Fruit fly (Drosophila melanogaster) whole organism, embryonic: ENCODE results near the gene CG15772.

Experiments used
- Ada2b ChIP-seq: fragments of 200-800 bp; sonication (Bioruptor generic); IDR thresholded peaks from 2 replicates; pipeline ENCODE4 v1.3.6; 2022; ENCODE audit warnings: missing biosample characterization, missing genetic modification characterization
- Atf-2 ChIP-seq: fragments of 200-800 bp; sonication (Bioruptor generic); optimal IDR thresholded peaks from 2 replicates; lab custom pipeline; 2016; ENCODE audit warnings: missing biosample characterization, missing genetic modification characterization
- Bgb ChIP-seq: fragments of 200-800 bp; sonication (Bioruptor generic); IDR thresholded peaks from 2 replicates; pipeline ENCODE4 v1.3.6; 2022; ENCODE audit warnings: missing biosample characterization, missing genetic modification characterization; ENCODE audit not compliant: partially characterized antibody
- CG1024 ChIP-seq: fragments of 200-800 bp; sonication (Bioruptor generic); IDR thresholded peaks from 2 replicates; pipeline ENCODE4 v1.3.6; 2022; ENCODE audit warnings: missing biosample characterization, missing genetic modification characterization
- CG11398 ChIP-seq: fragments of 200-800 bp; sonication (Bioruptor generic); optimal IDR thresholded peaks from 2 replicates; lab custom pipeline; 2016; ENCODE audit warnings: missing biosample characterization, missing genetic modification characterization
- CG12769 ChIP-seq: fragments of 200-800 bp; sonication (Bioruptor generic); optimal IDR thresholded peaks from 2 replicates; lab custom pipeline; 2019; ENCODE audit warnings: missing biosample characterization, mild to moderate bottlenecking, missing genetic modification characterization, moderate library complexity
- CG13894 ChIP-seq: fragments of 200-800 bp; sonication (Bioruptor generic); optimal IDR thresholded peaks from 3 replicates; lab custom pipeline; 2018; ENCODE audit warnings: missing biosample characterization, mild to moderate bottlenecking, missing genetic modification characterization, moderate library complexity
- CG14014 ChIP-seq: fragments of 200-800 bp; sonication (Bioruptor generic); IDR thresholded peaks from 2 replicates; pipeline ENCODE4 v1.3.6; 2022; ENCODE audit warnings: missing biosample characterization, missing genetic modification characterization
- CG17359 ChIP-seq: fragments of 200-800 bp; sonication (Bioruptor generic); optimal IDR thresholded peaks from 3 replicates; lab custom pipeline; 2018; ENCODE audit warnings: missing biosample characterization, mild to moderate bottlenecking, missing genetic modification characterization, moderate library complexity
- CG18476 ChIP-seq: fragments of 200-800 bp; sonication (Bioruptor generic); optimal IDR thresholded peaks from 2 replicates; lab custom pipeline; 2016; ENCODE audit warnings: missing biosample characterization, mild to moderate bottlenecking, missing genetic modification characterization
- CG2678 ChIP-seq: fragments of 200-800 bp; sonication (Bioruptor generic); optimal IDR thresholded peaks from 3 replicates; lab custom pipeline; 2019; ENCODE audit warnings: missing biosample characterization, mild to moderate bottlenecking, missing genetic modification characterization, moderate library complexity
- CG2875 ChIP-seq: fragments of 200-800 bp; sonication (Bioruptor generic); optimal IDR thresholded peaks from 2 replicates; lab custom pipeline; 2017; ENCODE audit warnings: missing biosample characterization, mild to moderate bottlenecking, missing genetic modification characterization, missing genetic modification reagents
- CG4360 ChIP-seq: fragments of 200-800 bp; sonication (Bioruptor generic); IDR thresholded peaks from 2 replicates; pipeline ENCODE4 v1.3.6; 2022; ENCODE audit warnings: missing biosample characterization, missing genetic modification characterization
- CG4820 ChIP-seq: fragments of 200-800 bp; sonication (Bioruptor generic); optimal IDR thresholded peaks from 3 replicates; lab custom pipeline; 2016; ENCODE audit warnings: missing biosample characterization, missing genetic modification characterization
- CG4854 ChIP-seq: fragments of 200-800 bp; sonication (Bioruptor generic); optimal IDR thresholded peaks from 2 replicates; lab custom pipeline; 2016; ENCODE audit warnings: missing biosample characterization, missing genetic modification characterization, inconsistent platforms
- CG6791 ChIP-seq: fragments of 200-800 bp; sonication (Bioruptor generic); IDR thresholded peaks from 3 replicates; pipeline ENCODE4 v1.3.6; 2022; ENCODE audit warnings: missing biosample characterization, missing genetic modification characterization; ENCODE audit not compliant: partially characterized antibody
- CG7987 ChIP-seq: fragments of 200-800 bp; sonication (Bioruptor generic); optimal IDR thresholded peaks from 2 replicates; lab custom pipeline; 2018; ENCODE audit warnings: missing biosample characterization, mild to moderate bottlenecking, missing genetic modification characterization, moderate library complexity
- CG8388 ChIP-seq: fragments of 200-800 bp; sonication (Bioruptor generic); optimal IDR thresholded peaks from 2 replicates; lab custom pipeline; 2019; ENCODE audit warnings: missing biosample characterization, mild to moderate bottlenecking, missing genetic modification characterization, moderate library complexity
- CG9727 ChIP-seq: fragments of 200-800 bp; sonication (Bioruptor generic); optimal IDR thresholded peaks from 3 replicates; lab custom pipeline; 2017; ENCODE audit warnings: missing biosample characterization, mild to moderate bottlenecking, missing genetic modification characterization
- CG9817 ChIP-seq: fragments of 200-800 bp; sonication (Bioruptor generic); optimal IDR thresholded peaks from 2 replicates; lab custom pipeline; 2018; ENCODE audit warnings: missing biosample characterization, mild to moderate bottlenecking, missing genetic modification characterization, moderate library complexity
- CHES-1-like ChIP-seq: fragments of 200-800 bp; sonication (Bioruptor generic); optimal IDR thresholded peaks from 2 replicates; lab custom pipeline; 2016; ENCODE audit warnings: missing biosample characterization, missing genetic modification characterization
- CTCF ChIP-seq: fragments of 200-800 bp; sonication (Bioruptor generic); optimal IDR thresholded peaks from 2 replicates; lab custom pipeline; 2017; ENCODE audit warnings: missing biosample characterization, mild to moderate bottlenecking, missing genetic modification characterization, moderate library complexity
- Dbx ChIP-seq: fragments of 200-800 bp; sonication (Bioruptor generic); IDR thresholded peaks from 3 replicates; pipeline ENCODE4 v1.3.6; 2022; ENCODE audit warnings: missing biosample characterization, missing genetic modification characterization
- Fer2 ChIP-seq: fragments of 200-800 bp; sonication (Bioruptor generic); optimal IDR thresholded peaks from 2 replicates; lab custom pipeline; 2018; ENCODE audit warnings: missing biosample characterization, mild to moderate bottlenecking, missing genetic modification characterization, moderate library complexity
- HmgD ChIP-seq: fragments of 200-800 bp; sonication (Bioruptor generic); optimal IDR thresholded peaks from 3 replicates; lab custom pipeline; 2016; ENCODE audit warnings: missing biosample characterization, missing genetic modification characterization
- NC2α ChIP-seq: fragments of 200-800 bp; sonication (Bioruptor generic); optimal IDR thresholded peaks from 2 replicates; lab custom pipeline; 2016; ENCODE audit warnings: missing biosample characterization, missing genetic modification characterization
- Nf-YB ChIP-seq: fragments of 200-800 bp; sonication (Bioruptor generic); optimal IDR thresholded peaks from 3 replicates; lab custom pipeline; 2019; ENCODE audit warnings: missing biosample characterization, mild to moderate bottlenecking, missing genetic modification characterization, moderate library complexity
- Opbp ChIP-seq: fragments of 200-800 bp; sonication (Bioruptor generic); IDR thresholded peaks from 3 replicates; pipeline ENCODE4 v1.3.6; 2022; ENCODE audit warnings: missing biosample characterization, missing genetic modification characterization; ENCODE audit not compliant: partially characterized antibody
- Ravus ChIP-seq: fragments of 200-800 bp; sonication (Bioruptor generic); IDR thresholded peaks from 2 replicates; pipeline ENCODE4 v1.3.6; 2022; ENCODE audit warnings: missing biosample characterization, missing genetic modification characterization
- Sox102F ChIP-seq: fragments of 200-800 bp; sonication (Bioruptor generic); optimal IDR thresholded peaks from 2 replicates; lab custom pipeline; 2018; ENCODE audit warnings: missing biosample characterization, mild to moderate bottlenecking, missing genetic modification characterization, moderate library complexity
- Ssrp ChIP-seq: fragments of 200-800 bp; sonication (Bioruptor generic); optimal IDR thresholded peaks from 2 replicates; lab custom pipeline; 2018; ENCODE audit warnings: missing biosample characterization, mild to moderate bottlenecking, missing genetic modification characterization, moderate library complexity
- ato ChIP-seq: fragments of 200-800 bp; sonication (Bioruptor generic); IDR thresholded peaks from 2 replicates; pipeline ENCODE4 v1.3.6; 2022; ENCODE audit warnings: missing biosample characterization, missing genetic modification characterization; ENCODE audit not compliant: partially characterized antibody
- cad ChIP-seq: fragments of >200 bp; optimal IDR thresholded peaks from 2 replicates; lab custom pipeline; 2017; ENCODE audit warnings: missing biosample characterization, missing genetic modification characterization
- cas ChIP-seq: fragments of 200-800 bp; sonication (Bioruptor generic); IDR thresholded peaks from 2 replicates; pipeline ENCODE4 v1.3.6; 2022; ENCODE audit warnings: missing biosample characterization, missing genetic modification characterization
- caup ChIP-seq: fragments of 200-800 bp; sonication (Bioruptor generic); optimal IDR thresholded peaks from 3 replicates; lab custom pipeline; 2017; ENCODE audit warnings: missing biosample characterization, mild to moderate bottlenecking, missing genetic modification characterization, moderate library complexity; ENCODE audit not compliant: severe bottlenecking
- cg ChIP-seq: fragments of 200-800 bp; sonication (Bioruptor generic); optimal IDR thresholded peaks from 3 replicates; lab custom pipeline; 2019; ENCODE audit warnings: missing biosample characterization, mild to moderate bottlenecking, missing genetic modification characterization, moderate library complexity
- chn ChIP-seq: fragments of 200-800 bp; sonication (Bioruptor generic); optimal IDR thresholded peaks from 2 replicates; lab custom pipeline; 2016; ENCODE audit warnings: missing biosample characterization, missing genetic modification characterization
- ems ChIP-seq: fragments of 200-800 bp; sonication (Bioruptor generic); optimal IDR thresholded peaks from 3 replicates; lab custom pipeline; 2016; ENCODE audit warnings: missing biosample characterization, missing genetic modification characterization
- gfzf ChIP-seq: fragments of 200-800 bp; sonication (Bioruptor generic); optimal IDR thresholded peaks from 2 replicates; lab custom pipeline; 2016; ENCODE audit warnings: missing biosample characterization, mild to moderate bottlenecking, missing genetic modification characterization, moderate library complexity
- her ChIP-seq: fragments of 200-800 bp; sonication (Bioruptor generic); optimal IDR thresholded peaks from 2 replicates; lab custom pipeline; 2016; ENCODE audit warnings: missing biosample characterization, missing genetic modification characterization
- ind ChIP-seq: fragments of 200-800 bp; sonication (Bioruptor generic); optimal IDR thresholded peaks from 3 replicates; lab custom pipeline; 2016; ENCODE audit warnings: missing biosample characterization, missing genetic modification characterization
- pho ChIP-seq: fragments of 200-800 bp; sonication (Bioruptor generic); optimal IDR thresholded peaks from 2 replicates; lab custom pipeline; 2016; ENCODE audit warnings: missing biosample characterization, missing genetic modification characterization
- prd ChIP-seq, 3 experiments: fragments of >200 bp in 2 of 3; fragments of 200-800 bp in 1 of 3; sonication (Bioruptor generic) in 1 of 3; optimal IDR thresholded peaks in 2 of 3; IDR thresholded peaks in 1 of 3; 2 replicates in 2 of 3; 3 replicates in 1 of 3; pipeline versions ENCODE4 v1.3.6 to Lab custom; 2017 to 2022; ENCODE audit warnings: missing biosample characterization in 1 of 3, missing genetic modification characterization in 1 of 3
- ro ChIP-seq: fragments of 200-800 bp; sonication (Bioruptor generic); IDR thresholded peaks from 2 replicates; pipeline ENCODE4 v1.3.6; 2022; ENCODE audit warnings: missing biosample characterization, missing genetic modification characterization
- sna ChIP-seq: fragments of 200-800 bp; sonication (Bioruptor generic); IDR thresholded peaks from 2 replicates; pipeline ENCODE4 v1.3.6; 2022; ENCODE audit warnings: missing biosample characterization, missing genetic modification characterization; ENCODE audit not compliant: partially characterized antibody
- stc ChIP-seq: fragments of 200-800 bp; sonication (Bioruptor generic); IDR thresholded peaks from 2 replicates; pipeline ENCODE4 v1.3.6; 2022; ENCODE audit warnings: missing biosample characterization, missing genetic modification characterization
- tna ChIP-seq: fragments of 200-800 bp; sonication (Bioruptor generic); IDR thresholded peaks from 2 replicates; pipeline ENCODE4 v1.3.6; 2022; ENCODE audit warnings: missing biosample characterization, missing genetic modification characterization; ENCODE audit not compliant: partially characterized antibody
- trem ChIP-seq: fragments of 200-800 bp; optimal IDR thresholded peaks from 3 replicates; lab custom pipeline; 2019; ENCODE audit warnings: missing biosample characterization, mild to moderate bottlenecking, missing genetic modification characterization, moderate library complexity
- vvl ChIP-seq: fragments of 200-800 bp; sonication (Bioruptor generic); IDR thresholded peaks from 2 replicates; pipeline ENCODE4 v1.3.6; 2022; ENCODE audit warnings: missing biosample characterization, missing genetic modification characterization
- z ChIP-seq: fragments of 200-800 bp; sonication (Bioruptor generic); IDR thresholded peaks from 3 replicates; pipeline ENCODE4 v1.3.6; 2022; ENCODE audit warnings: missing biosample characterization, missing genetic modification characterization

Gene CG15772

dm6 chrX:5770730-5771181, 18.7 kb downstream of the CG15772 start, which contains the start of gene CG3097 (continued):
- TF ChIP-seq vvl (peak; percentile 53; the same call in 1 of the 2 replicates), tna (no peak), HmgD (GFP tag; lab: Kevin White, UChicago) (peak; percentile 6), Atf-2 (GFP tag; lab: Kevin White, UChicago) (no peak), chn (GFP tag; lab: Kevin White, UChicago) (peak; percentile 39), Sox102F (GFP tag; lab: Kevin White, UChicago) (no peak), cas (GFP tag; lab: Robert Waterston, UW) (no peak), Ssrp (no peak), sna (GFP tag; lab: Robert Waterston, UW) (peak; percentile 46; the same call in 1 of the 2 replicates), CG2678 (tag; lab: Kevin White, UChicago) (no peak), pho (GFP tag; lab: Kevin White, UChicago) (no peak), CG17359 (no peak), CG12769 (tag; lab: Kevin White, UChicago) (no peak), ato (GFP tag; lab: Robert Waterston, UW) (peak; percentile 22; the same call in 1 of the 2 replicates), Ada2b (GFP tag; lab: Robert Waterston, UW) (no peak), CG11398 (GFP tag; lab: Kevin White, UChicago) (no peak), CG18476 (GFP tag; lab: Kevin White, UChicago) (no peak), trem (tag; lab: Kevin White, UChicago) (peak; percentile 98), CG9817 (tag; lab: Kevin White, UChicago) (no peak), CHES-1-like (no peak), caup (GFP tag; lab: Kevin White, UChicago) (no peak), Opbp (GFP tag; lab: Robert Waterston, UW) (peak; percentile 59; the same call in 2 of the 3 replicates), Fer2 (no peak), z (GFP tag; lab: Robert Waterston, UW) (peak; percentile 99), stc (no peak), cad (GFP tag; lab: Kevin White, UChicago) (no peak), Bgb (GFP tag; lab: Robert Waterston, UW) (0 out of 2 replicates have a peak, but pooled peaks have one; percentile 10), ro (GFP tag; lab: Robert Waterston, UW) (no peak), CG8388 (GFP tag; lab: Kevin White, UChicago) (no peak), Dbx (no peak), CG4854 (GFP tag; lab: Kevin White, UChicago) (no peak), CG14014 (no peak), ems (GFP tag; lab: Kevin White, UChicago) (no peak), NC2α (GFP tag; lab: Kevin White, UChicago) (no peak), gfzf (GFP tag; lab: Kevin White, UChicago) (no peak), Nf-YB (GFP tag; lab: Kevin White, UChicago) (peak; percentile 58), prd (optimal IDR thresholded peaks at IDR 0.05; lab: Kevin White, UChicago) (no peak), prd (GFP tag; IDR thresholded peaks at IDR 0.05; lab: Robert Waterston, UW) (peak; percentile 21; the same call in 1 of the 3 replicates), CG2875 (GFP tag; lab: Kevin White, UChicago) (no peak), CG7987 (GFP tag; lab: Kevin White, UChicago) (no peak), CG4820 (GFP tag; lab: Kevin White, UChicago) (no peak), CG13894 (no peak), CTCF (no peak), ind (GFP tag; lab: Kevin White, UChicago) (no peak), Ravus (GFP tag; lab: Robert Waterston, UW) (no peak), CG1024 (GFP tag; lab: Robert Waterston, UW) (no peak), cg (GFP tag; lab: Kevin White, UChicago) (peak; percentile 25), CG4360 (GFP tag; lab: Robert Waterston, UW) (peak; percentile 83), CG9727 (GFP tag; lab: Kevin White, UChicago) (no peak), CG6791 (GFP tag; lab: Robert Waterston, UW) (peak; percentile 20; the same call in 1 of the 3 replicates), her (GFP tag; lab: Kevin White, UChicago) (no peak)
